Fruit fly (Drosophila melanogaster): Measurements from ENCODE around the gene Muc68Ca.
"Not testable (repeated sequence)": the region's sequence is repeated elsewhere in the genome, so short reads cannot be mapped to it uniquely, and the experiment has no call there.

The Muc68Ca gene

dm6 chr3L:11577395-11577794, 42.5 kb downstream of the Muc68Ca start, which contains the start of gene CG33271:
CG33271 (minus strand) TSS chr3L:11577495.
- TF ChIP-seq fkh (GFP tag; optimal IDR thresholded peaks at IDR 0.05) = peak; percentile 32
- no peak for TF ChIP-seq CG32006 (GFP tag; optimal IDR thresholded peaks at IDR 0.05)

dm6 chr3L:11576944-11577343, 43.0 kb downstream of the Muc68Ca start, which contains the start of gene CG33489:
CG33489 (minus strand) TSS chr3L:11577044.
- TF ChIP-seq topi, esn, acj6 (GFP tag; optimal IDR thresholded peaks at IDR 0.05): not testable (repeated sequence)

- TF ChIP-seq CG6854 (GFP tag; optimal IDR thresholded peaks at IDR 0.05) = no peak
- no peak for TF ChIP-seq vri (GFP tag; optimal IDR thresholded peaks at IDR 0.05)
- no peak for TF ChIP-seq CG8319 (GFP tag; optimal IDR thresholded peaks at IDR 0.05)
- no peak for TF ChIP-seq CG9139 (GFP tag; optimal IDR thresholded peaks at IDR 0.05)
- TF ChIP-seq salr (GFP tag; optimal IDR thresholded peaks at IDR 0.05) = no peak
- no peak for TF ChIP-seq Eip78C (GFP tag)
- TF ChIP-seq fkh (GFP tag; optimal IDR thresholded peaks at IDR 0.05) = no peak
- no peak for TF ChIP-seq Gug (GFP tag; IDR thresholded peaks at IDR 0.05)
- TF ChIP-seq Ets21C (GFP tag; optimal IDR thresholded peaks at IDR 0.05) = no peak
- TF ChIP-seq cyc (GFP tag; optimal IDR thresholded peaks at IDR 0.05) = no peak
- no peak for TF ChIP-seq Eip75B (GFP tag; optimal IDR thresholded peaks at IDR 0.05)
- no peak for TF ChIP-seq ss (GFP tag; optimal IDR thresholded peaks at IDR 0.05)
- no peak for TF ChIP-seq Sox14 (GFP tag; optimal IDR thresholded peaks at IDR 0.05)
- no peak for TF ChIP-seq CG8119 (GFP tag; IDR thresholded peaks at IDR 0.05)
- TF ChIP-seq esn (GFP tag; optimal IDR thresholded peaks at IDR 0.05) = no peak
- no peak for TF ChIP-seq Smox (GFP tag; optimal IDR thresholded peaks at IDR 0.05)
Observed at dm6 chr3L:11574563-11574962, 45.3 kb downstream of the Muc68Ca start, which contains the start of gene CG33490. CG33490 (minus strand) TSS chr3L:11574663.

dm6 chr3L:11563972-11564533, 55.8 kb downstream of the Muc68Ca start, which contains the start of the genes CG46412 and CG33267:
CG46412 (minus strand) TSS chr3L:11564072.
CG33267 (plus strand) TSS chr3L:11564483.
- TF ChIP-seq OdsH (GFP tag; optimal IDR thresholded peaks at IDR 0.05) (no peak), CG4318 (GFP tag; optimal IDR thresholded peaks at IDR 0.05) (no peak), ss (GFP tag; optimal IDR thresholded peaks at IDR 0.05) (no peak), esn (GFP tag; optimal IDR thresholded peaks at IDR 0.05) (no peak), CG8319 (GFP tag; optimal IDR thresholded peaks at IDR 0.05) (no peak), CG1621 (tag; optimal IDR thresholded peaks at IDR 0.05) (no peak), Gug (GFP tag; IDR thresholded peaks at IDR 0.05) (no peak), CG6163 (GFP tag; IDR thresholded peaks at IDR 0.05) (no peak), CG8632 (GFP tag; optimal IDR thresholded peaks at IDR 0.05) (no peak), fd59A (GFP tag; optimal IDR thresholded peaks at IDR 0.05) (no peak), CG15336 (GFP tag; IDR thresholded peaks at IDR 0.05) (no peak), CG34406 (GFP tag; optimal IDR thresholded peaks at IDR 0.05) (no peak), CG6276 (GFP tag; optimal IDR thresholded peaks at IDR 0.05) (no peak), Sox15 (GFP tag; optimal IDR thresholded peaks at IDR 0.05) (no peak), CG32006 (GFP tag; optimal IDR thresholded peaks at IDR 0.05) (no peak), pdm3 (GFP tag; optimal IDR thresholded peaks at IDR 0.05) (no peak), dsx (GFP tag; optimal IDR thresholded peaks at IDR 0.05; ENCODE audit: poor library complexity, severe bottlenecking) (no peak), fkh (GFP tag; optimal IDR thresholded peaks at IDR 0.05) (no peak)

- TF ChIP-seq ss (GFP tag; optimal IDR thresholded peaks at IDR 0.05) = peak; percentile 48 to 69
- TF ChIP-seq esn (GFP tag; optimal IDR thresholded peaks at IDR 0.05) = peak; percentile 92
- TF ChIP-seq spab (GFP tag; optimal IDR thresholded peaks at IDR 0.05) = peak; percentile 40
- TF ChIP-seq Lpt (GFP tag; optimal IDR thresholded peaks at IDR 0.05) = peak; percentile 60
- peak; percentile 84 for TF ChIP-seq CG8119 (GFP tag; IDR thresholded peaks at IDR 0.05)
- peak; percentile 92 for TF ChIP-seq OdsH (GFP tag; optimal IDR thresholded peaks at IDR 0.05)
- TF ChIP-seq CG6792 (GFP tag; optimal IDR thresholded peaks at IDR 0.05) = peak; percentile 83
- TF ChIP-seq Blimp-1 (GFP tag; optimal IDR thresholded peaks at IDR 0.05) = peak; percentile 46
- peak; percentile 92 for TF ChIP-seq pdm3 (GFP tag; optimal IDR thresholded peaks at IDR 0.05)
- peak; percentile 93 for TF ChIP-seq achi (GFP tag; optimal IDR thresholded peaks at IDR 0.05)
- peak; percentile 63 for TF ChIP-seq fd85E (GFP tag; optimal IDR thresholded peaks at IDR 0.05)
- peak; percentile 86 for TF ChIP-seq lz (GFP tag; optimal IDR thresholded peaks at IDR 0.05)
- TF ChIP-seq net (GFP tag; optimal IDR thresholded peaks at IDR 0.05) = peak; percentile 87
- peak; percentile 70 for TF ChIP-seq CG6808 (GFP tag; optimal IDR thresholded peaks at IDR 0.05)
- peak; percentile 48 for TF ChIP-seq dac (GFP tag; optimal IDR thresholded peaks at IDR 0.05)
Observed at dm6 chr3L:11561946-11562760, 57.7 kb downstream of the Muc68Ca start, which contains the start of the genes CG7394 and Mob2. CG7394 (plus strand) TSS chr3L:11561996. Mob2 (minus strand) TSS chr3L:11562233.

Data from whole organism, prepupa.